Worm (Caenorhabditis elegans) whole organism, young adult: ENCODE data around the gene nars-2.

ENCODE experiments used
- F49E8.2 ChIP-seq: sonication (generic microtip); optimal IDR thresholded peaks from 3 replicates; lab custom pipeline; 2017; ENCODE audit warnings: missing genetic modification characterization, mild to moderate bottlenecking, missing compliant biosample characterization, antibody characterized with exemption, moderate library complexity; ENCODE audit not compliant: insufficient read depth
- Y79H2A.3 ChIP-seq: fragments of 200-800 bp; sonication (Bioruptor generic); conservative IDR thresholded peaks from 2 replicates; pipeline ENCODE4 v1.3.6; 2022; ENCODE audit warnings: missing genetic modification reagents, missing genetic modification characterization, missing compliant biosample characterization
- ama-1 ChIP-seq, 3 experiments: fragments of 150-350 bp in 1 of 3; sonication (generic microtip) in 2 of 3; optimal IDR thresholded peaks; 2 replicates each; lab custom pipeline; 2014 to 2018; ENCODE audit warnings: missing biosample characterization in 2 of 3, missing genetic modification characterization in 2 of 3, missing genetic modification reagents in 2 of 3
- mxl-1 ChIP-seq: sonication (generic microtip); optimal IDR thresholded peaks from 2 replicates; lab custom pipeline; 2016; ENCODE audit warnings: missing genetic modification characterization, missing compliant biosample characterization
- nfya-1 ChIP-seq: sonication (generic microtip); optimal IDR thresholded peaks from 2 replicates; lab custom pipeline; 2017; ENCODE audit warnings: antibody characterized with exemption, missing compliant biosample characterization, missing genetic modification characterization, borderline replicate concordance; ENCODE audit not compliant: insufficient read depth
- rec-8 ChIP-seq, 2 experiments: sonication (generic microtip); optimal IDR thresholded peaks; 2 replicates each; lab custom pipeline; 2016; ENCODE audit warnings: mild to moderate bottlenecking in 2 of 2, missing genetic modification characterization in 2 of 2, missing genetic modification reagents in 2 of 2, missing genotype in 2 of 2, missing biosample characterization in 1 of 2, missing compliant biosample characterization in 1 of 2, moderate library complexity in 1 of 2
- rpc-1 ChIP-seq, 2 experiments: fragments of 150-350 bp in 1 of 2; sonication (generic microtip) in 1 of 2; optimal IDR thresholded peaks; 2 replicates each; lab custom pipeline; 2014 to 2018; ENCODE audit warnings: missing biosample characterization in 1 of 2, missing genetic modification characterization in 1 of 2, missing genetic modification reagents in 1 of 2, missing genotype in 1 of 2
- snpc-1.1 ChIP-seq: sonication (generic microtip); optimal IDR thresholded peaks from 2 replicates; lab custom pipeline; 2017; ENCODE audit warnings: missing genetic modification characterization, mild to moderate bottlenecking, missing compliant biosample characterization, antibody characterized with exemption, moderate library complexity, missing genotype, missing genetic modification reagents; ENCODE audit not compliant: insufficient read depth
- tlf-1 ChIP-seq: fragments of 200-800 bp; sonication (Bioruptor generic); optimal IDR thresholded peaks from 2 replicates; lab custom pipeline; 2018; ENCODE audit warnings: mild to moderate bottlenecking, missing genetic modification characterization, missing compliant biosample characterization
- ztf-3 ChIP-seq: fragments of 200-800 bp; sonication (Bioruptor generic); optimal IDR thresholded peaks from 2 replicates; lab custom pipeline; 2018; ENCODE audit warnings: mild to moderate bottlenecking, missing genetic modification characterization, missing compliant biosample characterization

DNA sequence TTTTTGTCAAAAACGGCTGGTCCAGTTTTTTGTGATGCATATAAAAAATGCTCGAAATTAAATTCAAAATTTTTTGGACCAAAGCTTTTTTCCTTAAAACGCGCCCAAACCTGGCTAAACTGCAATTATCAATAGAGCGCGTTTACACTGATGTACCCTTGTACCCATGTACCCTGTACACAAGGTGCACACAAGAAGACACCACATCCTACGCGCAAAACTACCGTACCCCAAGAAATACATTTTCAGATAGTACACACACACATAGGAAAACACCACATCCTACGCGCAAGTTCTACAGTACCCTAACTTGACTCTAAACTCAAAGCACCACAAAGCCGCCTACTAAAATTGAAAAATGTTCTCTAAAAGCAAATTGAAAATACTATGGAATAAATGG is 29.2 kb downstream of the nars-2 start:
- TF ChIP-seq ztf-3 (no peak), F49E8.2 (tag; lab: Kevin White, UChicago) (no peak), ama-1 (optimal IDR thresholded peaks at IDR 0.05; lab: Kevin White, UChicago) (no peak), ama-1 (GFP tag; optimal IDR thresholded peaks at IDR 0.05; lab: Kevin White, UChicago) (no peak), mxl-1 (tag; lab: Kevin White, UChicago) (no peak), snpc-1.1 (tag; lab: Kevin White, UChicago) (no peak), tlf-1 (GFP tag; lab: Kevin White, UChicago) (no peak), nfya-1 (no peak), Y79H2A.3 (GFP tag; lab: Robert Waterston, UW) (no peak), rec-8 (tag; optimal IDR thresholded peaks at IDR 0.05; lab: Kevin White, UChicago) (no peak), rpc-1 (optimal IDR thresholded peaks at IDR 0.05; lab: Kevin White, UChicago) (no peak), rpc-1 (tag; optimal IDR thresholded peaks at IDR 0.05; lab: Kevin White, UChicago) (no peak)
